Worm (Caenorhabditis elegans): ENCODE results near the gene math-39.
"Not testable (repeated sequence)": the region's sequence is repeated elsewhere in the genome, so short reads cannot be mapped to it uniquely, and the experiment has no call there.

math-39 gene

ce11 chrII:1831883-1832388, at the start of gene math-39:
Gene math-39, plus strand, starts transcription at chrII:1832338.
- TF ChIP-seq unc-62 (GFP tag; optimal IDR thresholded peaks at IDR 0.05) = no peak

ce11 chrII:1782474-1782873, 49.7 kb upstream of the math-39 start, which contains the start of gene math-4:
Gene math-4, minus strand, starts transcription at chrII:1782574.
- TF ChIP-seq unc-62 (GFP tag; optimal IDR thresholded peaks at IDR 0.05) = no peak

ce11 chrII:1784799-1785198, 47.3 kb upstream of the math-39 start, which contains the start of gene C08F1.11:
Gene C08F1.11, minus strand, starts transcription at chrII:1784899.
- no peak for TF ChIP-seq unc-62 (GFP tag; optimal IDR thresholded peaks at IDR 0.05)

- TF ChIP-seq unc-62 (GFP tag; optimal IDR thresholded peaks at IDR 0.05) = no peak
Measured at ce11 chrII:1786209-1786608, 45.9 kb upstream of the math-39 start, which contains the start of gene C08F1.10. Gene C08F1.10, minus strand, starts transcription at chrII:1786309.

- TF ChIP-seq unc-62 (GFP tag; optimal IDR thresholded peaks at IDR 0.05) = no peak
Measured at ce11 chrII:1787208-1787607, 44.9 kb upstream of the math-39 start.

ce11 chrII:1788087-1788486, 44.1 kb upstream of the math-39 start, which contains the start of the genes C08F1.6 and fbxb-13:
Gene C08F1.6, minus strand, starts transcription at chrII:1788187.
Gene fbxb-13, plus strand, starts transcription at chrII:1788277.
- no peak for TF ChIP-seq unc-62 (GFP tag; optimal IDR thresholded peaks at IDR 0.05)

- TF ChIP-seq unc-62 (GFP tag; optimal IDR thresholded peaks at IDR 0.05) = no peak
Measured at ce11 chrII:1806358-1806757, 25.8 kb upstream of the math-39 start, which contains the start of gene C08F1.12. Gene C08F1.12, minus strand, starts transcription at chrII:1806458.

- no peak for TF ChIP-seq unc-62 (GFP tag; optimal IDR thresholded peaks at IDR 0.05)
Measured at ce11 chrII:1808217-1808616, 23.9 kb upstream of the math-39 start, which contains the start of gene C08F1.8. Gene C08F1.8, minus strand, starts transcription at chrII:1808317.

- TF ChIP-seq unc-62 (GFP tag; optimal IDR thresholded peaks at IDR 0.05) = no peak
Measured at ce11 chrII:1816053-1816452, 16.1 kb upstream of the math-39 start.

ce11 chrII:1818300-1818699, 13.8 kb upstream of the math-39 start, which contains the start of gene fbxb-10:
Gene fbxb-10, minus strand, starts transcription at chrII:1818400.
- no peak for TF ChIP-seq unc-62 (GFP tag; optimal IDR thresholded peaks at IDR 0.05)

- no peak for TF ChIP-seq unc-62 (GFP tag; optimal IDR thresholded peaks at IDR 0.05)
Measured at ce11 chrII:1819944-1820570, 12.1 kb upstream of the math-39 start, which contains the start of gene fbxc-19. Gene fbxc-19, plus strand, starts transcription at chrII:1820479.

ce11 chrII:1820774-1821173, 11.4 kb upstream of the math-39 start, which contains the start of gene fbxa-3:
Gene fbxa-3, minus strand, starts transcription at chrII:1820874.
- TF ChIP-seq unc-62 (GFP tag; optimal IDR thresholded peaks at IDR 0.05) = no peak

ce11 chrII:1824329-1824728, 7.8 kb upstream of the math-39 start, which contains the start of gene math-41:
Gene math-41, plus strand, starts transcription at chrII:1824629.
- not testable (repeated sequence) for TF ChIP-seq unc-62 (GFP tag; optimal IDR thresholded peaks at IDR 0.05)

ce11 chrII:1830182-1830682, 1.9 kb upstream of the math-39 start, which contains the start of gene math-40:
Gene math-40, plus strand, starts transcription at chrII:1830632.
- no peak for TF ChIP-seq unc-62 (GFP tag; optimal IDR thresholded peaks at IDR 0.05)

ce11 chrII:1836204-1836603, 4.1 kb downstream of the math-39 start, which contains the start of gene T08E11.1:
Gene T08E11.1, plus strand, starts transcription at chrII:1836504.
- TF ChIP-seq unc-62 (GFP tag; optimal IDR thresholded peaks at IDR 0.05) = no peak

ce11 chrII:1842894-1843293, 10.8 kb downstream of the math-39 start, which contains the start of the genes C52E2.5 and C52E2.4:
Gene C52E2.5, minus strand, starts transcription at chrII:1842936.
Gene C52E2.4, plus strand, starts transcription at chrII:1843145.
- no peak for TF ChIP-seq unc-62 (GFP tag; optimal IDR thresholded peaks at IDR 0.05)
